Worm (Caenorhabditis elegans): ENCODE results near the gene ins-39.
A peak's percentile ranks its signal among the peaks of the same experiment; 100 is the strongest.

The ins-39 gene

DNA sequence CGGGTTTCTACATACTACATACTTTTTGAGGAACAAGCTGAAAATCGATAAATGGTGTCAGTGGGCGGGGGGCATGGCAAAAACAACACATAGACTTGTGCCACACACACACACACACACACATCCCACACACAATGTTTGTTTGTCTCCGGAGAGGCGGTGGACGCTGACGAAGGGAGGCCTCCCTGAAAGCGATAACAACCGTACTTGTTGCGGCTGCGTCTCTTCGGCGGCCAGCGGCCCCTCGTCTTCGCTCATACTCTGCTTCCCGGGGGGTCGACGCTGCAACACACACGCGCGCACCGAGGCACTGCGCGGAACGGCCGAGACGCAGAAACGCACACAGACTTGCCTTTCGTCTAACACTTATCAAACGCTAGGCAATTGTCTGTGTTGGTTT lies 24.5 kb downstream of the ins-39 start:
- peak; percentile 36 for TF ChIP-seq C16A3.4 (tag; optimal IDR thresholded peaks at IDR 0.05)
- TF ChIP-seq sptf-1 (tag; optimal IDR thresholded peaks at IDR 0.05) = no peak
- TF ChIP-seq lin-35 (GFP tag; optimal IDR thresholded peaks at IDR 0.05) = peak; percentile 22 to 54
- TF ChIP-seq fkh-4 (tag; optimal IDR thresholded peaks at IDR 0.05; ENCODE audit: borderline replicate concordance) = no peak
- TF ChIP-seq nhr-47 (tag; optimal IDR thresholded peaks at IDR 0.05) = peak; percentile 72
- peak; percentile 48 for TF ChIP-seq irx-1 (tag; optimal IDR thresholded peaks at IDR 0.05)
- no peak for TF ChIP-seq vab-15 (tag; optimal IDR thresholded peaks at IDR 0.05)
- TF ChIP-seq sox-4 (tag; optimal IDR thresholded peaks at IDR 0.05) = no peak
- no peak for TF ChIP-seq nhr-11 (tag; optimal IDR thresholded peaks at IDR 0.05)
- TF ChIP-seq zag-1 (tag; optimal IDR thresholded peaks at IDR 0.05) = no peak
- no peak for TF ChIP-seq unc-62 (GFP tag; optimal IDR thresholded peaks at IDR 0.05)
- TF ChIP-seq lin-13 (GFP tag; optimal IDR thresholded peaks at IDR 0.05) = no peak
- TF ChIP-seq hlh-4 (tag; optimal IDR thresholded peaks at IDR 0.05) = no peak
- no peak for TF ChIP-seq nhr-28 (tag; optimal IDR thresholded peaks at IDR 0.05)
- no peak for TF ChIP-seq ets-5 (GFP tag; IDR thresholded peaks at IDR 0.05)
- no peak for TF ChIP-seq Y116A8C.19 (tag; optimal IDR thresholded peaks at IDR 0.05; ENCODE audit: borderline replicate concordance)
- TF ChIP-seq nhr-12 (tag; optimal IDR thresholded peaks at IDR 0.05) = no peak
- peak; percentile 8 for TF ChIP-seq sup-37 (GFP tag; optimal IDR thresholded peaks at IDR 0.05)
- peak; percentile 72 for TF ChIP-seq nhr-20 (tag; optimal IDR thresholded peaks at IDR 0.05)
- no peak for TF ChIP-seq pax-3 (tag; optimal IDR thresholded peaks at IDR 0.05)
- TF ChIP-seq snpc-4 (tag; optimal IDR thresholded peaks at IDR 0.05) = peak; percentile 46
- TF ChIP-seq lir-3 (tag; optimal IDR thresholded peaks at IDR 0.05; ENCODE audit: poor library complexity) = no peak
- no peak for TF ChIP-seq pqm-1 (tag; optimal IDR thresholded peaks at IDR 0.05)
- no peak for TF ChIP-seq ceh-90 (tag; optimal IDR thresholded peaks at IDR 0.05)
- no peak for TF ChIP-seq C34B4.2 (tag; optimal IDR thresholded peaks at IDR 0.05)
- TF ChIP-seq nhr-85 (tag) = peak; percentile 79
- TF ChIP-seq ztf-4 (tag; optimal IDR thresholded peaks at IDR 0.05) = no peak
- no peak for TF ChIP-seq mef-2 (tag; optimal IDR thresholded peaks at IDR 0.05)
- TF ChIP-seq lin-39 (tag; optimal IDR thresholded peaks at IDR 0.05) = no peak
- no peak for TF ChIP-seq dpl-1 (GFP tag; optimal IDR thresholded peaks at IDR 0.05)
- no peak for TF ChIP-seq aha-1 (tag; optimal IDR thresholded peaks at IDR 0.05)
- no peak for TF ChIP-seq hlh-17 (GFP tag; optimal IDR thresholded peaks at IDR 0.05; ENCODE audit: borderline replicate concordance)
- TF ChIP-seq ces-1 (GFP tag; optimal IDR thresholded peaks at IDR 0.05) = no peak
- no peak for TF ChIP-seq blmp-1 (tag; optimal IDR thresholded peaks at IDR 0.05)
- peak; percentile 60 for TF ChIP-seq elt-2 (tag; optimal IDR thresholded peaks at IDR 0.05)
- peak in 1 of 2 experiments; percentile 10 for TF ChIP-seq ztf-11 (tag; optimal IDR thresholded peaks at IDR 0.05)
- no peak for TF ChIP-seq tlp-1 (tag; optimal IDR thresholded peaks at IDR 0.05)
- peak; percentile 45 for TF ChIP-seq nhr-77 (tag; optimal IDR thresholded peaks at IDR 0.05)
- TF ChIP-seq aly-2 (tag; optimal IDR thresholded peaks at IDR 0.05) = no peak
- TF ChIP-seq nhr-237 (tag; optimal IDR thresholded peaks at IDR 0.05) = no peak
- peak; percentile 66 for TF ChIP-seq jun-1 (tag; optimal IDR thresholded peaks at IDR 0.05)
- peak; percentile 74 for TF ChIP-seq nhr-71 (tag; optimal IDR thresholded peaks at IDR 0.05)
- TF ChIP-seq mdl-1 (tag; optimal IDR thresholded peaks at IDR 0.05) = peak in 1 of 2 experiments; percentile 56
- no peak for TF ChIP-seq grh-1 (GFP tag; IDR thresholded peaks at IDR 0.05)
- TF ChIP-seq fkh-10 (GFP tag; optimal IDR thresholded peaks at IDR 0.05) = no peak
- TF ChIP-seq efl-3 (GFP tag; optimal IDR thresholded peaks at IDR 0.05) = no peak
- peak; percentile 42 for TF ChIP-seq fkh-8 (tag; optimal IDR thresholded peaks at IDR 0.05)
- TF ChIP-seq nhr-76 (tag; optimal IDR thresholded peaks at IDR 0.05) = no peak
- no peak for TF ChIP-seq egl-27 (tag; optimal IDR thresholded peaks at IDR 0.05)
- peak; percentile 6 for TF ChIP-seq unc-130 (tag; optimal IDR thresholded peaks at IDR 0.05)
- no peak for TF ChIP-seq fos-1 (tag; optimal IDR thresholded peaks at IDR 0.05)
- TF ChIP-seq unc-30 (tag; optimal IDR thresholded peaks at IDR 0.05) = no peak
- peak in 1 of 6 experiments; percentile 0 for TF ChIP-seq elt-3 (tag; optimal IDR thresholded peaks at IDR 0.05)
- TF ChIP-seq lin-15B (tag; optimal IDR thresholded peaks at IDR 0.05) = no peak

Data from whole organism, L1 larva.